Fruit fly (Drosophila melanogaster) whole organism, embryonic: ENCODE measurements around the gene CG15308.

ENCODE experiments used
- Adf1 ChIP-seq: fragments of 200-800 bp; sonication (Bioruptor generic); IDR thresholded peaks from 2 replicates; pipeline ENCODE4 v1.3.6; 2022; ENCODE audit warnings: missing biosample characterization, missing genetic modification characterization
- CG10565 ChIP-seq: fragments of 200-800 bp; sonication (Bioruptor generic); optimal IDR thresholded peaks from 3 replicates; lab custom pipeline; 2016; ENCODE audit warnings: missing biosample characterization, mild to moderate bottlenecking, missing genetic modification characterization
- CG11247 ChIP-seq: fragments of 200-800 bp; sonication (Bioruptor generic); IDR thresholded peaks from 2 replicates; pipeline ENCODE4 v1.3.6; 2022; ENCODE audit warnings: missing biosample characterization, missing genetic modification characterization
- CG12299 ChIP-seq: fragments of 200-800 bp; sonication (Bioruptor generic); optimal IDR thresholded peaks from 2 replicates; lab custom pipeline; 2018; ENCODE audit warnings: missing biosample characterization, mild to moderate bottlenecking, missing genetic modification characterization
- CG12769 ChIP-seq: fragments of 200-800 bp; sonication (Bioruptor generic); optimal IDR thresholded peaks from 2 replicates; lab custom pipeline; 2019; ENCODE audit warnings: missing biosample characterization, mild to moderate bottlenecking, missing genetic modification characterization, moderate library complexity
- CG14441 ChIP-seq: fragments of 200-800 bp; sonication (Bioruptor generic); IDR thresholded peaks from 2 replicates; pipeline ENCODE4 v1.3.6; 2022; ENCODE audit warnings: missing biosample characterization, missing genetic modification characterization
- CG14860 ChIP-seq: fragments of 200-800 bp; sonication (Bioruptor generic); IDR thresholded peaks from 3 replicates; pipeline ENCODE4 v1.3.6; 2022; ENCODE audit warnings: missing biosample characterization, missing genetic modification characterization; ENCODE audit not compliant: partially characterized antibody
- CG1529 ChIP-seq: fragments of 200-800 bp; sonication (Bioruptor generic); optimal IDR thresholded peaks from 3 replicates; lab custom pipeline; 2018; ENCODE audit warnings: missing biosample characterization, missing genetic modification characterization
- CG1603 ChIP-seq: fragments of 200-800 bp; sonication (Bioruptor generic); optimal IDR thresholded peaks from 2 replicates; lab custom pipeline; 2019; ENCODE audit warnings: missing biosample characterization, mild to moderate bottlenecking, missing genetic modification characterization, moderate library complexity
- CG16813 ChIP-seq: fragments of 200-800 bp; sonication (Bioruptor generic); IDR thresholded peaks from 3 replicates; pipeline ENCODE4 v1.3.6; 2022; ENCODE audit warnings: missing biosample characterization, missing genetic modification characterization; ENCODE audit not compliant: partially characterized antibody
- CG18262 ChIP-seq: fragments of 200-800 bp; optimal IDR thresholded peaks from 3 replicates; lab custom pipeline; 2019; ENCODE audit warnings: missing biosample characterization, mild to moderate bottlenecking, missing genetic modification characterization, moderate library complexity
- CG2202 ChIP-seq: fragments of 200-800 bp; sonication (Bioruptor generic); optimal IDR thresholded peaks from 2 replicates; lab custom pipeline; 2018; ENCODE audit warnings: missing biosample characterization, mild to moderate bottlenecking, missing genetic modification characterization
- CG2678 ChIP-seq: fragments of 200-800 bp; sonication (Bioruptor generic); optimal IDR thresholded peaks from 3 replicates; lab custom pipeline; 2019; ENCODE audit warnings: missing biosample characterization, mild to moderate bottlenecking, missing genetic modification characterization, moderate library complexity
- CG30020 ChIP-seq: fragments of 200-800 bp; optimal IDR thresholded peaks from 2 replicates; lab custom pipeline; 2019; ENCODE audit warnings: missing biosample characterization, mild to moderate bottlenecking, missing genetic modification characterization, moderate library complexity
- CG31388 ChIP-seq: fragments of 200-800 bp; sonication (Bioruptor generic); optimal IDR thresholded peaks from 2 replicates; lab custom pipeline; 2016; ENCODE audit warnings: missing biosample characterization, missing genetic modification characterization
- CG3847 ChIP-seq: fragments of 200-800 bp; sonication (Bioruptor generic); IDR thresholded peaks from 2 replicates; pipeline ENCODE4 v1.3.6; 2022; ENCODE audit warnings: missing biosample characterization, missing genetic modification characterization
- CG4282 ChIP-seq: fragments of 200-800 bp; sonication (Bioruptor generic); optimal IDR thresholded peaks from 2 replicates; lab custom pipeline; 2016; ENCODE audit warnings: missing biosample characterization, missing genetic modification characterization
- CG4617 ChIP-seq: fragments of 200-800 bp; sonication (Bioruptor generic); optimal IDR thresholded peaks from 3 replicates; lab custom pipeline; 2016; ENCODE audit warnings: missing biosample characterization, missing genetic modification characterization, borderline replicate concordance
- CG5180 ChIP-seq: fragments of 200-800 bp; sonication (Bioruptor generic); optimal IDR thresholded peaks from 3 replicates; lab custom pipeline; 2017; ENCODE audit warnings: missing biosample characterization, missing genetic modification characterization, mild to moderate bottlenecking, moderate library complexity, missing genetic modification reagents
- CG6765 ChIP-seq: fragments of 200-800 bp; sonication (Bioruptor generic); optimal IDR thresholded peaks from 3 replicates; lab custom pipeline; 2017; ENCODE audit warnings: missing biosample characterization, mild to moderate bottlenecking, missing genetic modification characterization
- CG7987 ChIP-seq: fragments of 200-800 bp; sonication (Bioruptor generic); optimal IDR thresholded peaks from 2 replicates; lab custom pipeline; 2018; ENCODE audit warnings: missing biosample characterization, mild to moderate bottlenecking, missing genetic modification characterization, moderate library complexity
- CG9609 ChIP-seq: fragments of 200-800 bp; sonication (Bioruptor generic); optimal IDR thresholded peaks from 3 replicates; lab custom pipeline; 2016; ENCODE audit warnings: missing biosample characterization, missing genetic modification characterization
- CkIIα-i1 ChIP-seq: fragments of 200-800 bp; sonication (Bioruptor generic); IDR thresholded peaks from 2 replicates; pipeline ENCODE4 v1.3.6; 2022; ENCODE audit warnings: missing biosample characterization, missing genetic modification characterization
- Eip74EF ChIP-seq, 2 experiments: fragments of 200-800 bp in 1 of 2; fragments of >200 bp in 1 of 2; sonication (Bioruptor generic) in 1 of 2; optimal IDR thresholded peaks; 2 replicates each; lab custom pipeline; 2017 to 2019; ENCODE audit warnings: missing biosample characterization in 2 of 2, missing genetic modification characterization in 2 of 2, mild to moderate bottlenecking in 1 of 2, moderate library complexity in 1 of 2
- GATAe ChIP-seq: fragments of 200-800 bp; sonication (Bioruptor generic); conservative IDR thresholded peaks from 2 replicates; pipeline ENCODE4 v1.3.6; 2022; ENCODE audit warnings: missing biosample characterization, missing genetic modification characterization
- HLHmδ ChIP-seq: fragments of 200-800 bp; sonication (Bioruptor generic); optimal IDR thresholded peaks from 2 replicates; lab custom pipeline; 2018; ENCODE audit warnings: missing biosample characterization, mild to moderate bottlenecking, missing genetic modification characterization, moderate library complexity
- Lhr ChIP-seq: fragments of 200-800 bp; sonication (Bioruptor generic); optimal IDR thresholded peaks from 3 replicates; lab custom pipeline; 2017; ENCODE audit warnings: mild to moderate bottlenecking, missing biosample characterization, missing genetic modification reagents, missing genetic modification characterization
- MESR4 ChIP-seq: fragments of 200-800 bp; sonication (Bioruptor generic); optimal IDR thresholded peaks from 2 replicates; lab custom pipeline; 2018; ENCODE audit warnings: missing biosample characterization, mild to moderate bottlenecking, missing genetic modification characterization, moderate library complexity
- Myb ChIP-seq: fragments of 200-800 bp; sonication (Bioruptor generic); optimal IDR thresholded peaks from 2 replicates; lab custom pipeline; 2016; ENCODE audit warnings: missing biosample characterization, missing genetic modification characterization
- Nf-YB ChIP-seq: fragments of 200-800 bp; sonication (Bioruptor generic); optimal IDR thresholded peaks from 3 replicates; lab custom pipeline; 2019; ENCODE audit warnings: missing biosample characterization, mild to moderate bottlenecking, missing genetic modification characterization, moderate library complexity
- Side ChIP-seq: fragments of 200-800 bp; sonication (Bioruptor generic); optimal IDR thresholded peaks from 2 replicates; lab custom pipeline; 2016; ENCODE audit warnings: missing biosample characterization, missing genetic modification characterization
- Ssrp ChIP-seq: fragments of 200-800 bp; sonication (Bioruptor generic); optimal IDR thresholded peaks from 2 replicates; lab custom pipeline; 2018; ENCODE audit warnings: missing biosample characterization, mild to moderate bottlenecking, missing genetic modification characterization, moderate library complexity
- Taf1 ChIP-seq: fragments of 200-800 bp; sonication (Bioruptor generic); IDR thresholded peaks from 2 replicates; pipeline ENCODE4 v1.3.6; 2022; ENCODE audit warnings: missing biosample characterization, missing genetic modification characterization
- Trl ChIP-seq, 3 experiments: fragments of >200 bp in 2 of 3; fragments of 200-800 bp in 1 of 3; sonication (Bioruptor generic) in 1 of 3; optimal IDR thresholded peaks; 2 replicates in 1 of 3; 3 replicates in 2 of 3; lab custom pipeline; 2016 to 2017; ENCODE audit warnings: missing biosample characterization in 1 of 3, missing genetic modification characterization in 1 of 3
- abd-A ChIP-seq: fragments of 200-800 bp; sonication (Bioruptor generic); optimal IDR thresholded peaks from 3 replicates; lab custom pipeline; 2019; ENCODE audit warnings: missing biosample characterization, mild to moderate bottlenecking, missing genetic modification characterization, moderate library complexity
- ase ChIP-seq: fragments of 200-800 bp; sonication (Bioruptor generic); IDR thresholded peaks from 3 replicates; pipeline ENCODE4 v1.3.6; 2022; ENCODE audit warnings: missing biosample characterization, missing genetic modification characterization
- dati ChIP-seq: fragments of 200-800 bp; sonication (Bioruptor generic); IDR thresholded peaks from 2 replicates; pipeline ENCODE4 v1.3.6; 2022; ENCODE audit warnings: missing biosample characterization, missing genetic modification characterization
- jumu ChIP-seq: fragments of 200-800 bp; sonication (Bioruptor generic); optimal IDR thresholded peaks from 3 replicates; lab custom pipeline; 2016; ENCODE audit warnings: missing biosample characterization, missing genetic modification characterization
- mam ChIP-seq: fragments of 200-800 bp; sonication (Bioruptor generic); optimal IDR thresholded peaks from 3 replicates; lab custom pipeline; 2016; ENCODE audit warnings: missing biosample characterization, missing genetic modification characterization
- nom ChIP-seq: fragments of 200-800 bp; sonication (Bioruptor generic); optimal IDR thresholded peaks from 2 replicates; lab custom pipeline; 2017; ENCODE audit warnings: missing biosample characterization, missing genetic modification characterization, mild to moderate bottlenecking, moderate library complexity, missing genetic modification reagents
- onecut ChIP-seq: fragments of 200-800 bp; sonication (Bioruptor generic); IDR thresholded peaks from 2 replicates; pipeline ENCODE4 v1.3.6; 2022; ENCODE audit warnings: missing biosample characterization, missing genetic modification characterization
- otp ChIP-seq: fragments of 200-800 bp; sonication (Bioruptor generic); IDR thresholded peaks from 3 replicates; pipeline ENCODE4, ENCODE4 v1.3.6; 2022; ENCODE audit warnings: missing biosample characterization, missing genetic modification characterization
- sens ChIP-seq: fragments of 200-800 bp; sonication (Bioruptor generic); peaks from one replicate; lab custom pipeline; 2016; ENCODE audit warnings: missing biosample characterization, missing genetic modification characterization
- seq ChIP-seq: fragments of 200-800 bp; sonication (Bioruptor generic); IDR thresholded peaks from 2 replicates; pipeline ENCODE4 v1.3.6; 2022; ENCODE audit warnings: missing biosample characterization, missing genetic modification characterization
- trem ChIP-seq: fragments of 200-800 bp; optimal IDR thresholded peaks from 3 replicates; lab custom pipeline; 2019; ENCODE audit warnings: missing biosample characterization, mild to moderate bottlenecking, missing genetic modification characterization, moderate library complexity
- tup ChIP-seq: fragments of 200-800 bp; sonication (Bioruptor generic); optimal IDR thresholded peaks from 2 replicates; lab custom pipeline; 2016; ENCODE audit warnings: missing biosample characterization, mild to moderate bottlenecking, missing genetic modification characterization, moderate library complexity
- tx ChIP-seq: fragments of 200-800 bp; sonication (Bioruptor generic); optimal IDR thresholded peaks from 2 replicates; lab custom pipeline; 2016; ENCODE audit warnings: missing biosample characterization, missing genetic modification characterization
- vvl ChIP-seq: fragments of 200-800 bp; sonication (Bioruptor generic); IDR thresholded peaks from 2 replicates; pipeline ENCODE4 v1.3.6; 2022; ENCODE audit warnings: missing biosample characterization, missing genetic modification characterization
- zfh2 ChIP-seq: fragments of 200-800 bp; sonication (Bioruptor generic); optimal IDR thresholded peaks from 2 replicates; lab custom pipeline; 2016; ENCODE audit warnings: missing biosample characterization, missing genetic modification characterization

Gene CG15308

DNA sequence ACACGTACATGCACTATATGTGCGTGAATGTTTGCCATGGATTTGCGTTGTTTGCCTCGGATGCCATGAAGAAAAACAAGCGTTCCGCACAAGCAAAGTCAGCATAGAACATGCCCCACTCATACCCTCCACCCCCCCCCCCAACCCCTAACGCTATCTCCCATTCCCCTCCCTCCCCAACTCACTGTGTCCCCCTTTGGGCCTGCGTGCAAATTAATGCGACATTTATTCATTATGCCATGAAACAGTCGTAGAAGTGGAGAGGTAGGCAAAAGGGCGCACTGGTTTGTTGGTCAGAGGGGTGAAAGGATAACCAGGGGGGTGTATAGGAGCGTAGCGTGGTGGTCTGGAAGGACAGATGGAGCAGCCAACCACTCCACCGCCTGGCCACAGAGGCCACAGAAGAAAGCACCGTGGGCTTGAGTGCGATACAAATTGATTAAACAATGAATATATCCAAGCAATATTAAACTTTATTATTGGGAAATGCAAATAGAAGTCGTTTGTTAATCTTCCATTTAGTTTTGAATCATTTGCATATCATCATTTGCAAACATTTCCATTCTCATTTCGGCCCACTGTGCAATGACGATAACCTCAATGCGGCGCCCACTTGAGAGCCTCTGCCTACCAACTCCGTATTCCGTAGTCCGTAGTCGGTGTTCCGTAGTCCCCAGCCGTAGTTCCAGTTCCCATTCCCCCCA lies 34.4 kb downstream of the CG15308 start (continued):
- TF ChIP-seq CG14441 (peak; percentile 60), nom (GFP tag; lab: Kevin White, UChicago) (no peak), mam (peak; percentile 46), CG2678 (tag; lab: Kevin White, UChicago) (peak; percentile 72), CG4282 (GFP tag; lab: Kevin White, UChicago) (no peak), CG7987 (no peak), ase (GFP tag; lab: Robert Waterston, UW) (no peak), CG2202 (tag; lab: Kevin White, UChicago) (no peak), jumu (GFP tag; lab: Kevin White, UChicago) (peak; percentile 48), CG18262 (tag; lab: Kevin White, UChicago) (peak; percentile 1), CG1529 (GFP tag; lab: Kevin White, UChicago) (no peak), CG4617 (GFP tag; lab: Kevin White, UChicago) (no peak), Lhr (GFP tag; lab: Kevin White, UChicago) (no peak), Ssrp (tag; lab: Kevin White, UChicago) (no peak), Trl (optimal IDR thresholded peaks at IDR 0.05; lab: Kevin White, UChicago) (no peak), Trl (GFP tag; optimal IDR thresholded peaks at IDR 0.05; lab: Kevin White, UChicago) (peak; percentile 47), CG9609 (no peak), Nf-YB (GFP tag; lab: Kevin White, UChicago) (no peak), dati (GFP tag; lab: Robert Waterston, UW) (no peak), Eip74EF (GFP tag; optimal IDR thresholded peaks at IDR 0.05; lab: Kevin White, UChicago) (no peak), sens (GFP tag; lab: Kevin White, UChicago) (no peak), CG6765 (GFP tag; lab: Kevin White, UChicago) (peak; percentile 46), trem (no peak), CG10565 (GFP tag; lab: Kevin White, UChicago) (no peak), CkIIα-i1 (GFP tag; lab: Robert Waterston, UW) (no peak), Myb (GFP tag; lab: Kevin White, UChicago) (peak; percentile 9), CG12769 (tag; lab: Kevin White, UChicago) (peak; percentile 73), CG16813 (GFP tag; lab: Robert Waterston, UW) (no peak), abd-A (tag; lab: Kevin White, UChicago) (peak; percentile 74), CG14860 (GFP tag; lab: Robert Waterston, UW) (no peak), tx (no peak), tup (GFP tag; lab: Kevin White, UChicago) (no peak), Side (GFP tag; lab: Kevin White, UChicago) (peak; percentile 61), otp (GFP tag; lab: Robert Waterston, UW) (0 out of 3 replicates have a peak, but pooled peaks have one; percentile 40), CG30020 (tag; lab: Kevin White, UChicago) (no peak), seq (GFP tag; lab: Robert Waterston, UW) (0 out of 2 replicates have a peak, but pooled peaks have one; percentile 47), CG11247 (GFP tag; lab: Robert Waterston, UW) (peak; percentile 67), CG12299 (tag; lab: Kevin White, UChicago) (no peak), CG1603 (tag; lab: Kevin White, UChicago) (no peak), CG5180 (GFP tag; lab: Kevin White, UChicago) (no peak), CG31388 (GFP tag; lab: Kevin White, UChicago) (no peak), zfh2 (GFP tag; lab: Kevin White, UChicago) (peak; percentile 30), HLHmδ (no peak), onecut (peak; percentile 29; the same call in 1 of the 2 replicates), CG3847 (GFP tag; lab: Robert Waterston, UW) (peak; percentile 71), vvl (GFP tag; lab: Robert Waterston, UW) (no peak; the same call in 1 of the 2 replicates), Adf1 (GFP tag; lab: Robert Waterston, UW) (peak; percentile 25; the same call in 1 of the 2 replicates), Taf1 (peak; percentile 79), GATAe (GFP tag; lab: Robert Waterston, UW) (no peak), MESR4 (GFP tag; lab: Kevin White, UChicago) (no peak)
